Fruit fly (Drosophila melanogaster): ENCODE measurements around the gene CG14132.

CG14132 gene

dm6 chr3L:11715187-11715586 is at the start of gene CG14132:
TSS of gene CG14132 (minus strand) at chr3L:11715285.
- TF ChIP-seq Sin3A (optimal IDR thresholded peaks at IDR 0.05): no peak
- no peak for TF ChIP-seq psq (optimal IDR thresholded peaks at IDR 0.05)
- no peak for TF ChIP-seq h (optimal IDR thresholded peaks at IDR 0.05)

- TF ChIP-seq Sin3A (optimal IDR thresholded peaks at IDR 0.05) (no peak), insv (optimal IDR thresholded peaks at IDR 0.05) (no peak)
Observed at dm6 chr3L:11751005-11751404, 35.9 kb upstream of the CG14132 start, which contains the start of gene Gr68a. TSS of gene Gr68a (plus strand) at chr3L:11751305.

- TF ChIP-seq psq (optimal IDR thresholded peaks at IDR 0.05) (no peak), h (optimal IDR thresholded peaks at IDR 0.05) (no peak), Myc (optimal IDR thresholded peaks at IDR 0.05) (no peak), ttk (optimal IDR thresholded peaks at IDR 0.05) (no peak), insv (optimal IDR thresholded peaks at IDR 0.05) (no peak), Sin3A (optimal IDR thresholded peaks at IDR 0.05) (no peak)
Observed at dm6 chr3L:11731841-11732240, 16.8 kb upstream of the CG14132 start, which contains the start of gene CG32087. TSS of gene CG32087 (plus strand) at chr3L:11732141.

dm6 chr3L:11728147-11728546 is 13.1 kb upstream of the CG14132 start, which contains the start of gene sunn:
TSS of gene sunn (plus strand) at chr3L:11728348.
- no peak for TF ChIP-seq Sin3A (optimal IDR thresholded peaks at IDR 0.05)
- no peak for TF ChIP-seq ttk (optimal IDR thresholded peaks at IDR 0.05)
- no peak for TF ChIP-seq Myc (optimal IDR thresholded peaks at IDR 0.05)
- TF ChIP-seq insv (optimal IDR thresholded peaks at IDR 0.05): no peak
- no peak for TF ChIP-seq psq (optimal IDR thresholded peaks at IDR 0.05)
- no peak for TF ChIP-seq h (optimal IDR thresholded peaks at IDR 0.05)

dm6 chr3L:11721498-11721946 is 6.4 kb upstream of the CG14132 start:
- TF ChIP-seq Myc (optimal IDR thresholded peaks at IDR 0.05) (no peak), insv (optimal IDR thresholded peaks at IDR 0.05) (no peak), psq (optimal IDR thresholded peaks at IDR 0.05) (no peak), ttk (optimal IDR thresholded peaks at IDR 0.05) (no peak), h (optimal IDR thresholded peaks at IDR 0.05) (no peak), Sin3A (optimal IDR thresholded peaks at IDR 0.05) (no peak)

- TF ChIP-seq h (optimal IDR thresholded peaks at IDR 0.05) (no peak), Sin3A (optimal IDR thresholded peaks at IDR 0.05) (no peak)
Observed at dm6 chr3L:11720780-11721179, 5.7 kb upstream of the CG14132 start, which contains the start of gene Bmcp. TSS of gene Bmcp (plus strand) at chr3L:11720934.

dm6 chr3L:11717993-11718392 is 2.9 kb upstream of the CG14132 start:
- TF ChIP-seq ttk (optimal IDR thresholded peaks at IDR 0.05) (no peak), Sin3A (optimal IDR thresholded peaks at IDR 0.05) (no peak), h (optimal IDR thresholded peaks at IDR 0.05) (no peak), insv (optimal IDR thresholded peaks at IDR 0.05) (no peak), Myc (optimal IDR thresholded peaks at IDR 0.05) (no peak), psq (optimal IDR thresholded peaks at IDR 0.05) (no peak)

dm6 chr3L:11717300-11717699 is 2.2 kb upstream of the CG14132 start:
- TF ChIP-seq psq (optimal IDR thresholded peaks at IDR 0.05): no peak
- no peak for TF ChIP-seq ttk (optimal IDR thresholded peaks at IDR 0.05)
- no peak for TF ChIP-seq insv (optimal IDR thresholded peaks at IDR 0.05)
- TF ChIP-seq Myc (optimal IDR thresholded peaks at IDR 0.05): no peak
- TF ChIP-seq Sin3A (optimal IDR thresholded peaks at IDR 0.05): no peak
- no peak for TF ChIP-seq h (optimal IDR thresholded peaks at IDR 0.05)

- TF ChIP-seq h (optimal IDR thresholded peaks at IDR 0.05): no peak
- TF ChIP-seq Sin3A (optimal IDR thresholded peaks at IDR 0.05): no peak
- no peak for TF ChIP-seq ttk (optimal IDR thresholded peaks at IDR 0.05)
- no peak for TF ChIP-seq psq (optimal IDR thresholded peaks at IDR 0.05)
- no peak for TF ChIP-seq insv (optimal IDR thresholded peaks at IDR 0.05)
- no peak for TF ChIP-seq Myc (optimal IDR thresholded peaks at IDR 0.05)
Observed at dm6 chr3L:11716899-11717298, 1.8 kb upstream of the CG14132 start.

dm6 chr3L:11716347-11716746 is 1.3 kb upstream of the CG14132 start:
- TF ChIP-seq Myc (optimal IDR thresholded peaks at IDR 0.05) (no peak), Sin3A (optimal IDR thresholded peaks at IDR 0.05) (no peak), h (optimal IDR thresholded peaks at IDR 0.05) (no peak), psq (optimal IDR thresholded peaks at IDR 0.05) (no peak), ttk (optimal IDR thresholded peaks at IDR 0.05) (no peak), insv (optimal IDR thresholded peaks at IDR 0.05) (no peak)

dm6 chr3L:11712839-11713238 is 2.2 kb downstream of the CG14132 start:
- no peak for TF ChIP-seq h (optimal IDR thresholded peaks at IDR 0.05)
- no peak for TF ChIP-seq psq (optimal IDR thresholded peaks at IDR 0.05)
- TF ChIP-seq Myc (optimal IDR thresholded peaks at IDR 0.05): no peak
- TF ChIP-seq insv (optimal IDR thresholded peaks at IDR 0.05): no peak
- no peak for TF ChIP-seq Sin3A (optimal IDR thresholded peaks at IDR 0.05)
- no peak for TF ChIP-seq ttk (optimal IDR thresholded peaks at IDR 0.05)

dm6 chr3L:11711789-11712188 is 3.3 kb downstream of the CG14132 start:
- TF ChIP-seq ttk (optimal IDR thresholded peaks at IDR 0.05) (no peak), psq (optimal IDR thresholded peaks at IDR 0.05) (no peak), h (optimal IDR thresholded peaks at IDR 0.05) (no peak), Myc (optimal IDR thresholded peaks at IDR 0.05) (no peak), Sin3A (optimal IDR thresholded peaks at IDR 0.05) (no peak), insv (optimal IDR thresholded peaks at IDR 0.05) (no peak)

- no peak for TF ChIP-seq psq (optimal IDR thresholded peaks at IDR 0.05)
Observed at dm6 chr3L:11711059-11711628, 3.9 kb downstream of the CG14132 start, which contains the start of gene crim. TSS of gene crim (minus strand) at chr3L:11711386.

Measured in Kc167 (cell line).